Fruit fly (Drosophila melanogaster) whole organism, embryonic: ENCODE data around the gene CG9737.

ENCODE experiments used
- ATbp ChIP-seq: fragments of 200-800 bp; sonication (Bioruptor generic); optimal IDR thresholded peaks from 2 replicates; lab custom pipeline; 2017; ENCODE audit warnings: missing biosample characterization, mild to moderate bottlenecking, missing genetic modification characterization, missing genetic modification reagents
- BtbVII ChIP-seq: fragments of 200-800 bp; sonication (Bioruptor generic); optimal IDR thresholded peaks from 3 replicates; lab custom pipeline; 2017; ENCODE audit warnings: missing biosample characterization, mild to moderate bottlenecking, missing genetic modification characterization
- Bteb2 ChIP-seq: fragments of 200-800 bp; sonication (Bioruptor generic); optimal IDR thresholded peaks from 2 replicates; lab custom pipeline; 2016; ENCODE audit warnings: missing biosample characterization, missing genetic modification characterization
- CG10431 ChIP-seq: fragments of 200-800 bp; sonication (Bioruptor generic); optimal IDR thresholded peaks from 3 replicates; lab custom pipeline; 2018; ENCODE audit warnings: missing biosample characterization, mild to moderate bottlenecking, missing genetic modification characterization
- CG10565 ChIP-seq: fragments of 200-800 bp; sonication (Bioruptor generic); optimal IDR thresholded peaks from 3 replicates; lab custom pipeline; 2016; ENCODE audit warnings: missing biosample characterization, mild to moderate bottlenecking, missing genetic modification characterization
- CG10959 ChIP-seq: fragments of 200-800 bp; sonication (Bioruptor generic); IDR thresholded peaks from 2 replicates; pipeline ENCODE4 v1.3.6; 2022; ENCODE audit warnings: missing biosample characterization, missing genetic modification characterization
- CG11093 ChIP-seq: fragments of 200-800 bp; sonication (Bioruptor generic); IDR thresholded peaks from 3 replicates; pipeline ENCODE4 v1.3.6; 2022; ENCODE audit warnings: missing biosample characterization, missing genetic modification characterization
- CG11504 ChIP-seq: fragments of 200-800 bp; sonication (Bioruptor generic); optimal IDR thresholded peaks from 3 replicates; lab custom pipeline; 2019; ENCODE audit warnings: missing biosample characterization, mild to moderate bottlenecking, missing genetic modification characterization, moderate library complexity
- CG11695 ChIP-seq: fragments of 200-800 bp; sonication (Bioruptor generic); IDR thresholded peaks from 3 replicates; pipeline ENCODE4 v1.3.6; 2022; ENCODE audit warnings: missing biosample characterization, missing genetic modification characterization
- CG1233 ChIP-seq: fragments of 200-800 bp; sonication (Bioruptor generic); optimal IDR thresholded peaks from 4 replicates; lab custom pipeline; 2018; ENCODE audit warnings: missing biosample characterization, mild to moderate bottlenecking, missing genetic modification characterization
- CG16779 ChIP-seq: fragments of 200-800 bp; sonication (Bioruptor generic); IDR thresholded peaks from 2 replicates; pipeline ENCODE4 v1.3.6; 2022; ENCODE audit warnings: missing biosample characterization, missing genetic modification characterization
- CG2712 ChIP-seq: fragments of 200-800 bp; optimal IDR thresholded peaks from 3 replicates; lab custom pipeline; 2019; ENCODE audit warnings: missing biosample characterization, mild to moderate bottlenecking, missing genetic modification characterization, moderate library complexity
- CG3407 ChIP-seq: fragments of 200-800 bp; sonication (Bioruptor generic); optimal IDR thresholded peaks from 2 replicates; lab custom pipeline; 2018; ENCODE audit warnings: missing biosample characterization, mild to moderate bottlenecking, missing genetic modification characterization
- CG5180 ChIP-seq: fragments of 200-800 bp; sonication (Bioruptor generic); optimal IDR thresholded peaks from 3 replicates; lab custom pipeline; 2017; ENCODE audit warnings: missing biosample characterization, missing genetic modification characterization, mild to moderate bottlenecking, moderate library complexity, missing genetic modification reagents
- CG7963 ChIP-seq: fragments of 200-800 bp; sonication (Bioruptor generic); IDR thresholded peaks from 3 replicates; pipeline ENCODE4 v1.3.6; 2022; ENCODE audit warnings: missing biosample characterization, missing genetic modification characterization; ENCODE audit not compliant: partially characterized antibody
- CG8478 ChIP-seq: fragments of >200 bp; optimal IDR thresholded peaks from 2 replicates; lab custom pipeline; 2018
- CG8765 ChIP-seq: fragments of 200-800 bp; sonication (Bioruptor generic); IDR thresholded peaks from 2 replicates; pipeline ENCODE4 v1.3.6; 2022; ENCODE audit warnings: missing biosample characterization, missing genetic modification characterization
- CG9215 ChIP-seq: fragments of 200-800 bp; sonication (Bioruptor generic); IDR thresholded peaks from 2 replicates; pipeline ENCODE4 v1.3.6; 2022; ENCODE audit warnings: missing biosample characterization, missing genetic modification characterization
- CG9817 ChIP-seq: fragments of 200-800 bp; sonication (Bioruptor generic); optimal IDR thresholded peaks from 2 replicates; lab custom pipeline; 2018; ENCODE audit warnings: missing biosample characterization, mild to moderate bottlenecking, missing genetic modification characterization, moderate library complexity
- Dek ChIP-seq: fragments of 200-800 bp; sonication (Bioruptor generic); optimal IDR thresholded peaks from 3 replicates; lab custom pipeline; 2019; ENCODE audit warnings: missing biosample characterization, mild to moderate bottlenecking, missing genetic modification characterization, moderate library complexity
- Dip2 ChIP-seq: fragments of 200-800 bp; sonication (Bioruptor generic); IDR thresholded peaks from 2 replicates; pipeline ENCODE4 v1.3.6; 2022; ENCODE audit warnings: missing biosample characterization, missing genetic modification characterization
- Gsc ChIP-seq: fragments of 200-800 bp; sonication (Bioruptor generic); IDR thresholded peaks from 2 replicates; pipeline ENCODE4 v1.3.6; 2022; ENCODE audit warnings: missing biosample characterization, missing genetic modification characterization
- Hr51 ChIP-seq, 2 experiments: fragments of 200-800 bp; sonication (Bioruptor generic); optimal IDR thresholded peaks; 2 replicates in 1 of 2; 3 replicates in 1 of 2; lab custom pipeline; 2016 to 2018; ENCODE audit warnings: missing biosample characterization in 2 of 2, missing genetic modification characterization in 2 of 2, mild to moderate bottlenecking in 1 of 2, moderate library complexity in 1 of 2
- Lim3 ChIP-seq: fragments of 200-800 bp; sonication (Bioruptor generic); IDR thresholded peaks from 2 replicates; pipeline ENCODE4 v1.3.6; 2022; ENCODE audit warnings: missing biosample characterization, missing genetic modification characterization
- MESR4 ChIP-seq: fragments of 200-800 bp; sonication (Bioruptor generic); optimal IDR thresholded peaks from 2 replicates; lab custom pipeline; 2018; ENCODE audit warnings: missing biosample characterization, mild to moderate bottlenecking, missing genetic modification characterization, moderate library complexity
- NK7.1 ChIP-seq: fragments of 200-800 bp; sonication (Bioruptor generic); optimal IDR thresholded peaks from 3 replicates; lab custom pipeline; 2016; ENCODE audit warnings: missing biosample characterization, missing genetic modification characterization
- Neu2 ChIP-seq: fragments of 200-800 bp; sonication (Bioruptor generic); optimal IDR thresholded peaks from 3 replicates; lab custom pipeline; 2016; ENCODE audit warnings: missing biosample characterization, missing genetic modification characterization, borderline replicate concordance
- NfI ChIP-seq: fragments of 200-800 bp; sonication (Bioruptor generic); optimal IDR thresholded peaks from 3 replicates; lab custom pipeline; 2018; ENCODE audit warnings: missing biosample characterization, mild to moderate bottlenecking, missing genetic modification characterization, moderate library complexity
- Opbp ChIP-seq: fragments of 200-800 bp; sonication (Bioruptor generic); IDR thresholded peaks from 3 replicates; pipeline ENCODE4 v1.3.6; 2022; ENCODE audit warnings: missing biosample characterization, missing genetic modification characterization; ENCODE audit not compliant: partially characterized antibody
- Usf ChIP-seq: fragments of 200-800 bp; sonication (Bioruptor generic); optimal IDR thresholded peaks from 2 replicates; lab custom pipeline; 2017; ENCODE audit warnings: missing genotype, missing biosample characterization, missing genetic modification characterization
- ap ChIP-seq: fragments of 200-800 bp; sonication (Bioruptor generic); IDR thresholded peaks from 2 replicates; pipeline ENCODE4 v1.3.6; 2022; ENCODE audit warnings: missing biosample characterization, missing genetic modification characterization
- ara ChIP-seq: fragments of 200-800 bp; sonication (Bioruptor generic); IDR thresholded peaks from 2 replicates; pipeline ENCODE4 v1.3.6; 2022; ENCODE audit warnings: missing biosample characterization, missing genetic modification characterization
- cato ChIP-seq: fragments of 200-800 bp; sonication (Bioruptor generic); optimal IDR thresholded peaks from 2 replicates; lab custom pipeline; 2016; ENCODE audit warnings: missing biosample characterization, missing genetic modification characterization, borderline replicate concordance
- chif ChIP-seq, 2 experiments: fragments of 200-800 bp; sonication (Bioruptor generic); optimal IDR thresholded peaks; 3 replicates each; lab custom pipeline; 2016; ENCODE audit warnings: missing biosample characterization in 2 of 2, missing genetic modification characterization in 2 of 2
- corto ChIP-seq: fragments of 200-800 bp; sonication (Bioruptor generic); optimal IDR thresholded peaks from 2 replicates; lab custom pipeline; 2016; ENCODE audit warnings: missing biosample characterization, mild to moderate bottlenecking, missing genetic modification characterization, moderate library complexity
- dm ChIP-seq: fragments of 200-800 bp; sonication (Bioruptor generic); optimal IDR thresholded peaks from 3 replicates; lab custom pipeline; 2016; ENCODE audit warnings: missing biosample characterization, missing genetic modification characterization
- dpn ChIP-seq, 2 experiments: fragments of 200-800 bp; sonication (Bioruptor generic); optimal IDR thresholded peaks; 3 replicates each; lab custom pipeline; 2016; ENCODE audit warnings: missing biosample characterization in 2 of 2, missing genetic modification characterization in 2 of 2
- dysf ChIP-seq: fragments of 200-800 bp; sonication (Bioruptor generic); IDR thresholded peaks from 3 replicates; pipeline ENCODE4 v1.3.6; 2022; ENCODE audit warnings: missing biosample characterization, missing genetic modification characterization
- eve ChIP-seq, 2 experiments: fragments of >200 bp; optimal IDR thresholded peaks; 2 replicates each; lab custom pipeline; 2017; ENCODE audit warnings: missing biosample characterization in 2 of 2, missing genetic modification characterization in 2 of 2
- exex ChIP-seq: fragments of 200-800 bp; sonication (Bioruptor generic); optimal IDR thresholded peaks from 4 replicates; lab custom pipeline; 2018; ENCODE audit warnings: missing biosample characterization, mild to moderate bottlenecking, missing genetic modification characterization, moderate library complexity
- hkb ChIP-seq, 2 experiments: fragments of 200-800 bp in 1 of 2; fragments of >200 bp in 1 of 2; sonication (Bioruptor generic) in 1 of 2; IDR thresholded peaks in 1 of 2; optimal IDR thresholded peaks in 1 of 2; 2 replicates each; pipeline versions ENCODE4 v1.3.6 to Lab custom; 2017 to 2022; ENCODE audit warnings: missing biosample characterization in 1 of 2, missing genetic modification characterization in 1 of 2
- klu ChIP-seq: fragments of 200-800 bp; sonication (Bioruptor generic); IDR thresholded peaks from 2 replicates; pipeline ENCODE4 v1.3.6; 2022; ENCODE audit warnings: missing biosample characterization, missing genetic modification characterization
- p53 ChIP-seq: fragments of 200-800 bp; sonication (Bioruptor generic); optimal IDR thresholded peaks from 2 replicates; lab custom pipeline; 2016; ENCODE audit warnings: missing biosample characterization, missing genetic modification characterization
- pfk ChIP-seq: fragments of 200-800 bp; sonication (Bioruptor generic); optimal IDR thresholded peaks from 2 replicates; lab custom pipeline; 2018; ENCODE audit warnings: missing biosample characterization, mild to moderate bottlenecking, missing genetic modification characterization, moderate library complexity
- sc ChIP-seq, 3 experiments: fragments of >200 bp in 2 of 3; fragments of 200-800 bp in 1 of 3; sonication (Bioruptor generic) in 1 of 3; optimal IDR thresholded peaks; 2 replicates in 2 of 3; 3 replicates in 1 of 3; lab custom pipeline; 2017; ENCODE audit warnings: mild to moderate bottlenecking in 1 of 3, missing biosample characterization in 1 of 3, missing genetic modification characterization in 1 of 3, missing genetic modification reagents in 1 of 3
- sens-2 ChIP-seq: fragments of 200-800 bp; sonication (Bioruptor generic); IDR thresholded peaks from 2 replicates; pipeline ENCODE4 v1.3.6; 2022; ENCODE audit warnings: missing biosample characterization, missing genetic modification characterization
- slbo ChIP-seq: fragments of 200-800 bp; sonication (Bioruptor generic); IDR thresholded peaks from 2 replicates; pipeline ENCODE4 v1.3.6; 2022; ENCODE audit warnings: missing biosample characterization, missing genetic modification characterization
- tgo ChIP-seq: fragments of 200-800 bp; sonication (Bioruptor generic); IDR thresholded peaks from 3 replicates; pipeline ENCODE4 v1.3.6; 2022; ENCODE audit warnings: missing biosample characterization, missing genetic modification characterization
- ttk ChIP-seq: fragments of 200-800 bp; sonication (Bioruptor generic); IDR thresholded peaks from 2 replicates; pipeline ENCODE4 v2.1.2; 2022; ENCODE audit warnings: missing biosample characterization, missing genetic modification characterization
- vnd ChIP-seq: fragments of 200-800 bp; sonication (Bioruptor generic); IDR thresholded peaks from 3 replicates; pipeline ENCODE4 v1.3.6; 2022; ENCODE audit warnings: missing biosample characterization, missing genetic modification characterization; ENCODE audit not compliant: partially characterized antibody

The CG9737 gene

DNA sequence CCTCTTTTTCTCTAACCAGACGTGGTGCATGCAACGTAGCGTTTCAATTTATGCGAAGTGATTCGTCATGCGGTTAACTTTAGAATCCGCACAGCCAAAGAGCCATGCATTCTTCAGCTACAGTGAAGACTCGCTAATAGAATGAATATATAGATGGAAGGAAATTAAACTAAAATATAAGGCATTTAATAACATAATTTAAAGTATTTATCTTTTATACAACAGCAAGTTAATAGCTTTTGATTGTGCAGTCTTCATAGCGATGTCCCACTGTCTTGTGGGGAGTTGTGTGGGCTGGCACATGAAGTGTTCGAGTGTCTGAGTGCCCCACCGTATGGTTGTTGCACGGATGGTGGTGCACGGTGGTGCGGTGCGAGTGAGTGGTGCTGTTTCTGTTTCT is 22.3 kb upstream of the CG9737 start (continued):
- TF ChIP-seq ap (GFP tag; lab: Robert Waterston, UW) (0 out of 2 replicates have a peak, but pooled peaks have one; percentile 39), CG9215 (GFP tag; lab: Robert Waterston, UW) (no peak), vnd (GFP tag; lab: Robert Waterston, UW) (no peak), Bteb2 (GFP tag; lab: Kevin White, UChicago) (no peak), corto (no peak), CG11504 (tag; lab: Kevin White, UChicago) (peak; percentile 61), CG3407 (GFP tag; lab: Kevin White, UChicago) (peak; percentile 55), CG9817 (tag; lab: Kevin White, UChicago) (peak; percentile 49), CG10959 (GFP tag; lab: Robert Waterston, UW) (peak; percentile 49), CG5180 (no peak), exex (tag; lab: Kevin White, UChicago) (no peak), Neu2 (GFP tag; lab: Kevin White, UChicago) (no peak), NfI (GFP tag; lab: Kevin White, UChicago) (peak; percentile 30), slbo (GFP tag; lab: Robert Waterston, UW) (peak; percentile 49; the same call in 1 of the 2 replicates), dm (GFP tag; lab: Kevin White, UChicago) (no peak), dpn (GFP tag; optimal IDR thresholded peaks at IDR 0.05; lab: Kevin White, UChicago) (peak in 1 of 2 experiments; percentile 58), Gsc (GFP tag; lab: Robert Waterston, UW) (peak; percentile 58), dysf (peak; percentile 66), Dek (no peak), MESR4 (GFP tag; lab: Kevin White, UChicago) (no peak), CG7963 (GFP tag; lab: Robert Waterston, UW) (no peak), ttk (peak; percentile 69; the same call in 1 of the 2 replicates), CG1233 (no peak), CG10431 (peak; percentile 31), Dip2 (GFP tag; lab: Robert Waterston, UW) (no peak), hkb (optimal IDR thresholded peaks at IDR 0.05; lab: Kevin White, UChicago) (no peak), hkb (GFP tag; IDR thresholded peaks at IDR 0.05; lab: Robert Waterston, UW) (peak; percentile 47; the same call in 1 of the 2 replicates), ara (GFP tag; lab: Robert Waterston, UW) (peak; percentile 78), pfk (no peak), CG11093 (GFP tag; lab: Robert Waterston, UW) (peak; percentile 67; the same call in 1 of the 3 replicates), Opbp (GFP tag; lab: Robert Waterston, UW) (no peak), BtbVII (GFP tag; lab: Kevin White, UChicago) (no peak), ATbp (GFP tag; lab: Kevin White, UChicago) (peak; percentile 49), Usf (no peak), CG8765 (GFP tag; lab: Robert Waterston, UW) (no peak; the same call in 1 of the 2 replicates), CG16779 (no peak), eve (GFP tag; optimal IDR thresholded peaks at IDR 0.05; lab: Kevin White, UChicago) (peak in 1 of 2 experiments; percentile 26), sens-2 (GFP tag; lab: Robert Waterston, UW) (peak; percentile 58), Hr51 (GFP tag; optimal IDR thresholded peaks at IDR 0.05; lab: Kevin White, UChicago) (peak in 1 of 2 experiments; percentile 54), tgo (GFP tag; lab: Robert Waterston, UW) (peak; percentile 39; the same call in 1 of the 3 replicates), klu (GFP tag; lab: Robert Waterston, UW) (no peak), CG10565 (GFP tag; lab: Kevin White, UChicago) (no peak), CG8478 (lab: Kevin White, UChicago) (no peak), chif (GFP tag; optimal IDR thresholded peaks at IDR 0.05; lab: Kevin White, UChicago) (peak in 1 of 2 experiments; percentile 50), CG11695 (no peak), cato (GFP tag; lab: Kevin White, UChicago) (no peak), Lim3 (GFP tag; lab: Robert Waterston, UW) (no peak), CG2712 (tag; lab: Kevin White, UChicago) (peak; percentile 75), NK7.1 (GFP tag; lab: Kevin White, UChicago) (no peak), sc (optimal IDR thresholded peaks at IDR 0.05; lab: Kevin White, UChicago) (no peak), sc (GFP tag; optimal IDR thresholded peaks at IDR 0.05; lab: Kevin White, UChicago) (peak; percentile 23), p53 (GFP tag; lab: Kevin White, UChicago) (no peak)
